Worm (Caenorhabditis elegans) whole organism, mixed stage, embryonic: ENCODE measurements around the gene pqn-29.

Experiments used
- blmp-1 ChIP-seq: fragments of 150-350 bp; optimal IDR thresholded peaks from 2 replicates; lab custom pipeline; 2014; ENCODE audit warnings: missing biosample characterization, missing genetic modification characterization
- ceh-43 ChIP-seq: fragments of 200-800 bp; sonication (Bioruptor generic); optimal IDR thresholded peaks from 2 replicates; lab custom pipeline; 2018; ENCODE audit warnings: mild to moderate bottlenecking, missing genetic modification characterization, moderate library complexity, missing compliant biosample characterization
- ces-1 ChIP-seq: fragments of 150-350 bp; optimal IDR thresholded peaks from 2 replicates; lab custom pipeline; 2014; ENCODE audit warnings: missing biosample characterization, missing genetic modification reagents, missing genetic modification characterization
- elt-1 ChIP-seq: sonication (generic microtip); optimal IDR thresholded peaks from 2 replicates; lab custom pipeline; 2017; ENCODE audit warnings: missing genetic modification characterization, mild to moderate bottlenecking, missing compliant biosample characterization, antibody characterized with exemption, moderate library complexity, borderline replicate concordance; ENCODE audit not compliant: insufficient read depth
- mep-1 ChIP-seq: fragments of 150-350 bp; optimal IDR thresholded peaks from 2 replicates; lab custom pipeline; 2017; ENCODE audit warnings: missing biosample characterization, missing genetic modification reagents, missing genetic modification characterization, inconsistent platforms
- nhr-12 ChIP-seq: fragments of 150-350 bp; optimal IDR thresholded peaks from 2 replicates; lab custom pipeline; 2014; ENCODE audit warnings: missing biosample characterization, missing genetic modification characterization
- nhr-237 ChIP-seq: fragments of 150-350 bp; optimal IDR thresholded peaks from 2 replicates; lab custom pipeline; 2014; ENCODE audit warnings: missing biosample characterization, missing genetic modification characterization
- nhr-76 ChIP-seq: sonication (generic microtip); optimal IDR thresholded peaks from 2 replicates; lab custom pipeline; 2017; ENCODE audit warnings: missing biosample characterization, missing genetic modification characterization
- pha-4 ChIP-seq: fragments of 150-350 bp; optimal IDR thresholded peaks from 2 replicates; lab custom pipeline; 2018; ENCODE audit warnings: missing biosample characterization, missing genetic modification reagents, missing genetic modification characterization
- snpc-4 ChIP-seq: fragments of 150-350 bp; optimal IDR thresholded peaks from 2 replicates; lab custom pipeline; 2014; ENCODE audit warnings: missing biosample characterization, missing genetic modification characterization
- unc-62 ChIP-seq: fragments of 150-350 bp; optimal IDR thresholded peaks from 2 replicates; lab custom pipeline; 2014; ENCODE audit warnings: missing biosample characterization, missing genetic modification reagents, missing genetic modification characterization
- zip-8 ChIP-seq: fragments of 150-350 bp; optimal IDR thresholded peaks from 2 replicates; lab custom pipeline; 2014; ENCODE audit warnings: missing biosample characterization, missing genetic modification characterization
- ztf-11 ChIP-seq: fragments of 150-350 bp; optimal IDR thresholded peaks from 2 replicates; lab custom pipeline; 2014; ENCODE audit warnings: missing biosample characterization, missing genetic modification characterization

DNA sequence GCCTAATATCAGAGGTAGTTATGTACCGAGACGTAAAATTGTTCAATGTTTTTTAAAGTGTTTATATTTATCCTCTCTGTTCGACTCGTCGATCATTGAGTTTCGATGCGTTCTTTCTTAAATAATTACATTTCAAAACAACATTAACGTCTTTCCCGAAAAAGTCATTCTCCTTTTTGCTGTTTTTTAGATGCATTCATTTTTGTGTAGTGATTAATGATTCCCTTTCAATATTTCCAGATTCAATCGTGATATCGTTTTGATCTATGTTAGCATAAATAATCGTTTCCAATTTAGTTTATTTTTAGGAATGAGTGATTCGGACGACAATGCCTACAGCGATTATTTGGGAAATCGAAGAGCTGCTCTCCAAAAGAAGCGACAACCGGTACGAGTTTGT, 47.5 kb upstream of the pqn-29 start, which contains the start of gene T04A8.8:
- TF ChIP-seq elt-1: no peak
- no peak for TF ChIP-seq ces-1
- no peak for TF ChIP-seq nhr-237 (tag; lab: Kevin White, UChicago)
- TF ChIP-seq unc-62 (GFP tag; lab: Kevin White, UChicago): no peak
- no peak for TF ChIP-seq zip-8 (tag; lab: Kevin White, UChicago)
- TF ChIP-seq nhr-76: no peak
- no peak for TF ChIP-seq nhr-12 (tag; lab: Kevin White, UChicago)
- TF ChIP-seq pha-4 (tag; lab: Kevin White, UChicago): no peak
- no peak for TF ChIP-seq blmp-1 (tag; lab: Kevin White, UChicago)
- no peak for TF ChIP-seq ceh-43 (GFP tag; lab: Kevin White, UChicago)
- TF ChIP-seq ztf-11 (tag; lab: Kevin White, UChicago): no peak
- no peak for TF ChIP-seq snpc-4 (tag; lab: Kevin White, UChicago)
- TF ChIP-seq mep-1 (tag; lab: Kevin White, UChicago): no peak
